Comparison of ENCODE assay signal across 1 fruit fly cellular context in genomic region chr3L:19895556-19895995, dm6.
TF ChIP-seq lines count a peak whose summit lies in the region.

No protein-coding gene starts in this region.

TF ChIP-seq in whole organism, embryonic, 481 proteins besides CTCF, POLR2A, EP300 and RAD21 (continued from another document):
- TF ChIP-seq D (optimal IDR thresholded peaks at IDR 0.05; lab: Kevin White, UChicago), result peak; percentile 52
- TF ChIP-seq D (GFP tag; optimal IDR thresholded peaks at IDR 0.05; lab: Kevin White, UChicago), result no peak
- TF ChIP-seq Drgx (GFP tag; IDR thresholded peaks at IDR 0.05; lab: Robert Waterston, UW), result peak; percentile 64
- peak; percentile 27; the same call in 1 of the 2 replicates for TF ChIP-seq vvl (GFP tag; IDR thresholded peaks at IDR 0.05; lab: Robert Waterston, UW)
- peak; percentile 3 for TF ChIP-seq CG31365 (tag; optimal IDR thresholded peaks at IDR 0.05; lab: Kevin White, UChicago)
- TF ChIP-seq Oaz (GFP tag; IDR thresholded peaks at IDR 0.05; lab: Robert Waterston, UW), result no peak
- TF ChIP-seq CG6175 (GFP tag; IDR thresholded peaks at IDR 0.05; lab: Robert Waterston, UW), result peak; percentile 10; the same call in 1 of the 3 replicates
- TF ChIP-seq Dbx (GFP tag; IDR thresholded peaks at IDR 0.05; lab: Robert Waterston, UW), result 0 out of 3 replicates have a peak, but pooled peaks have one; percentile 54
- no peak for TF ChIP-seq ase (GFP tag; IDR thresholded peaks at IDR 0.05; lab: Robert Waterston, UW)
- TF ChIP-seq chif (GFP tag; optimal IDR thresholded peaks at IDR 0.05; lab: Kevin White, UChicago), result no peak
- TF ChIP-seq CG10543 (GFP tag; optimal IDR thresholded peaks at IDR 0.05; lab: Kevin White, UChicago), result peak; percentile 36
- TF ChIP-seq cato (GFP tag; optimal IDR thresholded peaks at IDR 0.05; lab: Kevin White, UChicago; ENCODE audit: borderline replicate concordance), result no peak
- no peak for TF ChIP-seq Oli (tag; optimal IDR thresholded peaks at IDR 0.05; lab: Kevin White, UChicago)
- peak; percentile 63 for TF ChIP-seq CG34376 (GFP tag; optimal IDR thresholded peaks at IDR 0.05; lab: Kevin White, UChicago)
- TF ChIP-seq sc (optimal IDR thresholded peaks at IDR 0.05; lab: Kevin White, UChicago), result no peak
- TF ChIP-seq sc (GFP tag; optimal IDR thresholded peaks at IDR 0.05; lab: Kevin White, UChicago), result no peak
- no peak for TF ChIP-seq peb (GFP tag; IDR thresholded peaks at IDR 0.05; lab: Robert Waterston, UW)
- peak; percentile 27 for TF ChIP-seq CG9727 (GFP tag; optimal IDR thresholded peaks at IDR 0.05; lab: Kevin White, UChicago)
- peak; percentile 93 for TF ChIP-seq ftz-f1 (GFP tag; optimal IDR thresholded peaks at IDR 0.05; lab: Kevin White, UChicago)
- TF ChIP-seq lbe (GFP tag; optimal IDR thresholded peaks at IDR 0.05; lab: Kevin White, UChicago), result peak; percentile 14
- peak; percentile 73; the same call in 1 of the 3 replicates for TF ChIP-seq CG34422 (GFP tag; IDR thresholded peaks at IDR 0.05; lab: Robert Waterston, UW)
- TF ChIP-seq zen (tag; optimal IDR thresholded peaks at IDR 0.05; lab: Kevin White, UChicago), result peak; percentile 57
- TF ChIP-seq dmrt99B (tag; optimal IDR thresholded peaks at IDR 0.05; lab: Kevin White, UChicago), result no peak
- TF ChIP-seq sna (GFP tag; IDR thresholded peaks at IDR 0.05; lab: Robert Waterston, UW; ENCODE audit: partially characterized antibody), result 0 out of 2 replicates have a peak, but pooled peaks have one; percentile 16
- no peak for TF ChIP-seq Stat92E (GFP tag; optimal IDR thresholded peaks at IDR 0.05; lab: Kevin White, UChicago)
- peak; percentile 9 for TF ChIP-seq CG7987 (GFP tag; optimal IDR thresholded peaks at IDR 0.05; lab: Kevin White, UChicago)
- no peak for TF ChIP-seq ham (GFP tag; IDR thresholded peaks at IDR 0.05; lab: Robert Waterston, UW)
- peak; percentile 18; the same call in 1 of the 2 replicates for TF ChIP-seq Rfx (GFP tag; IDR thresholded peaks at IDR 0.05; lab: Robert Waterston, UW)
- TF ChIP-seq kah (GFP tag; optimal IDR thresholded peaks at IDR 0.05; lab: Kevin White, UChicago), result peak; percentile 66
- TF ChIP-seq CG32767 (GFP tag; IDR thresholded peaks at IDR 0.05; lab: Robert Waterston, UW), result peak; percentile 60; the same call in 1 of the 2 replicates
- TF ChIP-seq chm (GFP tag; IDR thresholded peaks at IDR 0.05; lab: Robert Waterston, UW), result no peak
- TF ChIP-seq al (GFP tag; IDR thresholded peaks at IDR 0.05; lab: Robert Waterston, UW), result no peak
- no peak for TF ChIP-seq CG7357 (GFP tag; IDR thresholded peaks at IDR 0.05; lab: Robert Waterston, UW)
- TF ChIP-seq CG12155 (GFP tag; optimal IDR thresholded peaks at IDR 0.05; lab: Kevin White, UChicago), result peak; percentile 61
- TF ChIP-seq ap (GFP tag; IDR thresholded peaks at IDR 0.05; lab: Robert Waterston, UW), result no peak
- TF ChIP-seq Pdp1 (GFP tag; optimal IDR thresholded peaks at IDR 0.05; lab: Kevin White, UChicago), result peak in 1 of 2 experiments; percentile 33
- TF ChIP-seq MBD-R2 (GFP tag; IDR thresholded peaks at IDR 0.05; lab: Robert Waterston, UW), result 0 out of 2 replicates have a peak, but pooled peaks have one; percentile 23
- peak; percentile 89 for TF ChIP-seq CG2199 (GFP tag; IDR thresholded peaks at IDR 0.05; lab: Robert Waterston, UW)
- TF ChIP-seq CG13775 (GFP tag; optimal IDR thresholded peaks at IDR 0.05; lab: Kevin White, UChicago), result peak; percentile 27
- TF ChIP-seq ara (GFP tag; IDR thresholded peaks at IDR 0.05; lab: Robert Waterston, UW), result 0 out of 2 replicates have a peak, but pooled peaks have one; percentile 35
- TF ChIP-seq Nf-YA (GFP tag; IDR thresholded peaks at IDR 0.05; lab: Robert Waterston, UW), result peak; percentile 55; the same call in 1 of the 2 replicates
- TF ChIP-seq CHES-1-like (GFP tag; optimal IDR thresholded peaks at IDR 0.05; lab: Kevin White, UChicago), result peak; percentile 24
- TF ChIP-seq CG33213 (GFP tag; optimal IDR thresholded peaks at IDR 0.05; lab: Kevin White, UChicago), result no peak
- TF ChIP-seq CG3163 (GFP tag; optimal IDR thresholded peaks at IDR 0.05; lab: Kevin White, UChicago), result peak; percentile 92
- no peak for TF ChIP-seq seq (GFP tag; IDR thresholded peaks at IDR 0.05; lab: Robert Waterston, UW)
- no peak for TF ChIP-seq CG3065 (GFP tag; optimal IDR thresholded peaks at IDR 0.05; lab: Kevin White, UChicago)
- peak; percentile 12; the same call in 1 of the 2 replicates for TF ChIP-seq amos (GFP tag; IDR thresholded peaks at IDR 0.05; lab: Robert Waterston, UW; ENCODE audit: partially characterized antibody)
- TF ChIP-seq CG7786 (GFP tag; optimal IDR thresholded peaks at IDR 0.05; lab: Kevin White, UChicago), result no peak
- peak; percentile 10 for TF ChIP-seq fru (optimal IDR thresholded peaks at IDR 0.05; lab: Kevin White, UChicago)
- no peak for TF ChIP-seq CG17359 (tag; optimal IDR thresholded peaks at IDR 0.05; lab: Kevin White, UChicago)
- TF ChIP-seq kni (GFP tag; optimal IDR thresholded peaks at IDR 0.05; lab: Kevin White, UChicago), result peak; percentile 71
- TF ChIP-seq CG17385 (GFP tag; optimal IDR thresholded peaks at IDR 0.05; lab: Kevin White, UChicago), result peak; percentile 19
- peak; percentile 7 for TF ChIP-seq Max (GFP tag; optimal IDR thresholded peaks at IDR 0.05; lab: Kevin White, UChicago)
- TF ChIP-seq CG15479 (GFP tag; optimal IDR thresholded peaks at IDR 0.05; lab: Kevin White, UChicago), result peak; percentile 84
- TF ChIP-seq Hr78 (GFP tag; optimal IDR thresholded peaks at IDR 0.05; lab: Kevin White, UChicago), result peak in 1 of 2 experiments; percentile 92
- TF ChIP-seq pb (GFP tag; optimal IDR thresholded peaks at IDR 0.05; lab: Kevin White, UChicago), result no peak
- peak; percentile 46; the same call in 1 of the 2 replicates for TF ChIP-seq Adf1 (GFP tag; IDR thresholded peaks at IDR 0.05; lab: Robert Waterston, UW)
- no peak for TF ChIP-seq tgo (GFP tag; IDR thresholded peaks at IDR 0.05; lab: Robert Waterston, UW)
- TF ChIP-seq sens (GFP tag; lab: Kevin White, UChicago), result peak; percentile 86
- peak; percentile 11 for TF ChIP-seq CG2116 (GFP tag; optimal IDR thresholded peaks at IDR 0.05; lab: Kevin White, UChicago)
- TF ChIP-seq Bgb (GFP tag; IDR thresholded peaks at IDR 0.05; lab: Robert Waterston, UW; ENCODE audit: partially characterized antibody), result peak; percentile 33; the same call in 1 of the 2 replicates
- TF ChIP-seq Nf-YB (GFP tag; optimal IDR thresholded peaks at IDR 0.05; lab: Kevin White, UChicago), result peak; percentile 92
- TF ChIP-seq bowl (GFP tag; IDR thresholded peaks at IDR 0.05; lab: Robert Waterston, UW), result no peak
- TF ChIP-seq sens-2 (GFP tag; IDR thresholded peaks at IDR 0.05; lab: Robert Waterston, UW), result peak; percentile 88
- peak; percentile 17; the same call in 1 of the 2 replicates for TF ChIP-seq E2f2 (GFP tag; IDR thresholded peaks at IDR 0.05; lab: Robert Waterston, UW)
- TF ChIP-seq Trl (optimal IDR thresholded peaks at IDR 0.05; lab: Kevin White, UChicago), result peak; percentile 73 to 94
- peak; percentile 24 for TF ChIP-seq Trl (GFP tag; optimal IDR thresholded peaks at IDR 0.05; lab: Kevin White, UChicago)
- TF ChIP-seq Ravus (GFP tag; IDR thresholded peaks at IDR 0.05; lab: Robert Waterston, UW), result no peak
TF ChIP-seq in whole organism, embryonic: peak in this region for 76.
